2 worm cellular contexts compared by ENCODE assay signal in the genomic region with DNA sequence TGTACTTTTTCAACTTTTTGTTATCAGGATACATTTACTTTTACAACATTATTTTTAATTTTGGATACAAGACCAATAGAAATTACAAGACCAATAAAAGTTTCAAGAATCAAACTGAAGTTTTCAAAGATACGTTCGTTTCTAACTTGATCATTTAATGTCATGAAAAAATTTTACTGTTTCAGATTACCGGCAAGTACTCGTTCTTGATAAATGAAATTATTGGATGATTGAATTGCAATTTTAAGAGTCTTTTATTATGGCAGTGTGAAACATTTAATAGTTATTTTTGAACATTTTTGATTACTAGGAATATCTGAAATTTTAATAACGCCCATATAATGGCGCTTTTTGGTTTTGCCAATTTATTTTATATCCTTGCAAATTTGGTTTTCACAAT.
A peak's percentile ranks its signal among the peaks of the same experiment; 100 is the strongest.
TF ChIP-seq lines count a peak whose summit lies in the region.

No protein-coding gene starts in this region.

TF ChIP-seq in whole organism, L4 larva, 104 proteins besides CTCF, POLR2A, EP300 and RAD21:
- TF ChIP-seq hlh-30 (tag; optimal IDR thresholded peaks at IDR 0.05; lab: Kevin White, UChicago; ENCODE audit: insufficient read depth) (no peak), snpc-1.2 (GFP tag; IDR thresholded peaks at IDR 0.05; lab: Robert Waterston, UW) (peak; percentile 55), set-16 (GFP tag; IDR thresholded peaks at IDR 0.05; lab: Robert Waterston, UW) (no peak)

TF ChIP-seq in whole organism, young adult, 124 proteins besides CTCF, POLR2A, EP300 and RAD21:
- TF ChIP-seq ztf-25 (GFP tag; IDR thresholded peaks at IDR 0.05; lab: Robert Waterston, UW) (no peak), F57A8.1 (GFP tag; optimal IDR thresholded peaks at IDR 0.05; lab: Kevin White, UChicago) (no peak), nhr-179 (tag; optimal IDR thresholded peaks at IDR 0.05; lab: Kevin White, UChicago) (no peak), F57C9.4 (tag; optimal IDR thresholded peaks at IDR 0.05; lab: Kevin White, UChicago) (no peak), attf-6 (GFP tag; IDR thresholded peaks at IDR 0.05; lab: Robert Waterston, UW) (peak; percentile 75), snpc-4 (GFP tag; optimal IDR thresholded peaks at IDR 0.05; lab: Kevin White, UChicago) (peak; percentile 1), snpc-4 (tag; optimal IDR thresholded peaks at IDR 0.05; lab: Kevin White, UChicago) (peak in 1 of 4 experiments; percentile 45), snpc-3.4 (tag; optimal IDR thresholded peaks at IDR 0.05; lab: Kevin White, UChicago) (no peak)
